Worm (Caenorhabditis elegans) whole organism, young adult: ENCODE data around the gene srx-5.

Experiments
- F37B4.10 ChIP-seq: fragments of 200-800 bp; sonication (Bioruptor generic); IDR thresholded peaks from 2 replicates; pipeline ENCODE4 v1.3.6; 2022; ENCODE audit warnings: missing genetic modification characterization, missing compliant biosample characterization
- F39B2.1 ChIP-seq: fragments of 200-800 bp; sonication (Bioruptor generic); IDR thresholded peaks from 2 replicates; pipeline ENCODE4 v1.3.6; 2022; ENCODE audit warnings: missing genetic modification reagents, missing genetic modification characterization, missing compliant biosample characterization
- F49E8.2 ChIP-seq: sonication (generic microtip); optimal IDR thresholded peaks from 3 replicates; lab custom pipeline; 2017; ENCODE audit warnings: missing genetic modification characterization, mild to moderate bottlenecking, missing compliant biosample characterization, antibody characterized with exemption, moderate library complexity; ENCODE audit not compliant: insufficient read depth
- F52B5.7 ChIP-seq: sonication (generic microtip); optimal IDR thresholded peaks from 2 replicates; lab custom pipeline; 2016; ENCODE audit warnings: mild to moderate bottlenecking, missing genetic modification characterization, missing compliant biosample characterization
- K12H6.12 ChIP-seq: fragments of 200-800 bp; sonication (Bioruptor generic); optimal IDR thresholded peaks from 2 replicates; lab custom pipeline; 2018; ENCODE audit warnings: mild to moderate bottlenecking, missing genetic modification characterization, missing compliant biosample characterization
- Y56A3A.18 ChIP-seq: fragments of 200-800 bp; sonication (Bioruptor generic); IDR thresholded peaks from 2 replicates; pipeline ENCODE4 v1.3.6; 2022; ENCODE audit warnings: missing genetic modification reagents, missing genetic modification characterization, missing compliant biosample characterization
- Y67H2A.10 ChIP-seq: fragments of 200-800 bp; sonication (Bioruptor generic); conservative IDR thresholded peaks from 2 replicates; pipeline ENCODE4 v1.3.6; 2022; ENCODE audit warnings: missing genetic modification reagents, missing genetic modification characterization, missing compliant biosample characterization
- Y95B8A.8 ChIP-seq: fragments of 200-800 bp; sonication (Bioruptor generic); IDR thresholded peaks from 2 replicates; pipeline ENCODE4 v1.3.6; 2022; ENCODE audit warnings: missing genetic modification reagents, missing genetic modification characterization, missing compliant biosample characterization
- atf-7 ChIP-seq: sonication (generic microtip); optimal IDR thresholded peaks from 2 replicates; lab custom pipeline; 2017; ENCODE audit warnings: mild to moderate bottlenecking, missing genetic modification characterization, missing compliant biosample characterization
- cebp-1 ChIP-seq, 2 experiments: fragments of 200-800 bp in 1 of 2; sonication (Bioruptor generic) in 1 of 2; sonication (generic microtip) in 1 of 2; IDR thresholded peaks in 1 of 2; optimal IDR thresholded peaks in 1 of 2; 2 replicates each; pipeline versions ENCODE4 v1.3.6 to Lab custom; 2017 to 2022; ENCODE audit warnings: missing compliant biosample characterization in 2 of 2, missing genetic modification characterization in 2 of 2, mild to moderate bottlenecking in 1 of 2, missing genetic modification reagents in 1 of 2, moderate library complexity in 1 of 2
- cebp-2 ChIP-seq: fragments of 200-800 bp; sonication (Bioruptor generic); IDR thresholded peaks from 2 replicates; pipeline ENCODE4 v1.3.6; 2022; ENCODE audit warnings: missing genetic modification characterization, missing compliant biosample characterization
- ceh-100 ChIP-seq: fragments of 200-800 bp; sonication (Bioruptor generic); IDR thresholded peaks from 2 replicates; pipeline ENCODE4 v1.3.6; 2022; ENCODE audit warnings: missing genetic modification reagents, missing genetic modification characterization, missing compliant biosample characterization
- ceh-27 ChIP-seq: fragments of 200-800 bp; sonication (Bioruptor generic); optimal IDR thresholded peaks from 2 replicates; lab custom pipeline; 2018; ENCODE audit warnings: mild to moderate bottlenecking, missing genetic modification characterization, moderate library complexity, missing compliant biosample characterization
- die-1 ChIP-seq: sonication (generic microtip); optimal IDR thresholded peaks from 2 replicates; lab custom pipeline; 2016; ENCODE audit warnings: missing genotype, mild to moderate bottlenecking, missing genetic modification characterization, missing compliant biosample characterization
- dpff-1 ChIP-seq: sonication (generic microtip); optimal IDR thresholded peaks from 2 replicates; lab custom pipeline; 2017; ENCODE audit warnings: mild to moderate bottlenecking, missing genetic modification characterization, missing compliant biosample characterization
- egl-44 ChIP-seq: fragments of 200-800 bp; sonication (Bioruptor generic); IDR thresholded peaks from 2 replicates; pipeline ENCODE4 v1.3.6; 2022; ENCODE audit warnings: missing genetic modification reagents, missing genetic modification characterization, missing compliant biosample characterization
- ets-4 ChIP-seq: fragments of 200-800 bp; sonication (Bioruptor generic); optimal IDR thresholded peaks from 2 replicates; lab custom pipeline; 2018; ENCODE audit warnings: mild to moderate bottlenecking, missing genetic modification characterization, missing compliant biosample characterization
- him-1 ChIP-seq: sonication (generic microtip); optimal IDR thresholded peaks from 2 replicates; lab custom pipeline; 2016; ENCODE audit warnings: missing genotype, missing genetic modification reagents, missing genetic modification characterization, missing compliant biosample characterization
- hlh-26 ChIP-seq: fragments of 200-800 bp; sonication (Bioruptor generic); conservative IDR thresholded peaks from 2 replicates; pipeline ENCODE4 v1.3.6; 2022; ENCODE audit warnings: missing genetic modification reagents, missing genetic modification characterization, missing compliant biosample characterization
- hmg-20 ChIP-seq: fragments of 200-800 bp; sonication (Bioruptor generic); IDR thresholded peaks from 2 replicates; pipeline ENCODE4 v1.3.6; 2022; ENCODE audit warnings: missing genetic modification reagents, missing genetic modification characterization, missing compliant biosample characterization
- lin-26 ChIP-seq: fragments of 200-800 bp; sonication (Bioruptor generic); IDR thresholded peaks from 2 replicates; pipeline ENCODE4 v1.3.6; 2022; ENCODE audit warnings: missing genetic modification reagents, missing genetic modification characterization, missing compliant biosample characterization
- lin-40 ChIP-seq: sonication (generic microtip); optimal IDR thresholded peaks from 2 replicates; lab custom pipeline; 2016; ENCODE audit warnings: missing genetic modification characterization, mild to moderate bottlenecking, missing compliant biosample characterization, missing genotype, missing genetic modification reagents
- madf-6 ChIP-seq: fragments of 200-800 bp; sonication (Bioruptor generic); IDR thresholded peaks from 2 replicates; pipeline ENCODE4 v1.3.6; 2022; ENCODE audit warnings: missing genetic modification reagents, missing genetic modification characterization, missing compliant biosample characterization
- mcd-1 ChIP-seq: fragments of 200-800 bp; sonication (Bioruptor generic); IDR thresholded peaks from 2 replicates; pipeline ENCODE4 v1.3.6; 2022; ENCODE audit warnings: missing genetic modification reagents, missing genetic modification characterization, missing compliant biosample characterization
- nhr-120 ChIP-seq: fragments of 200-800 bp; sonication (Bioruptor generic); IDR thresholded peaks from 2 replicates; pipeline ENCODE4 v1.3.6; 2022; ENCODE audit warnings: missing genetic modification characterization, missing compliant biosample characterization
- nhr-80 ChIP-seq: sonication (generic microtip); optimal IDR thresholded peaks from 2 replicates; lab custom pipeline; 2016; ENCODE audit warnings: missing genetic modification characterization, missing compliant biosample characterization
- pbrm-1 ChIP-seq: fragments of 200-800 bp; sonication (Bioruptor generic); IDR thresholded peaks from 2 replicates; pipeline ENCODE4 v1.3.6; 2022; ENCODE audit warnings: missing genetic modification reagents, missing genetic modification characterization, missing compliant biosample characterization
- pha-4 ChIP-seq: fragments of 150-350 bp; sonication (generic microtip); optimal IDR thresholded peaks from 2 replicates; lab custom pipeline; 2014; ENCODE audit warnings: missing biosample characterization, missing genetic modification reagents, missing genetic modification characterization
- repo-1 ChIP-seq: sonication (generic microtip); optimal IDR thresholded peaks from 2 replicates; lab custom pipeline; 2017; ENCODE audit warnings: mild to moderate bottlenecking, missing genetic modification characterization, missing compliant biosample characterization
- sdz-38 ChIP-seq: sonication (generic microtip); optimal IDR thresholded peaks from 2 replicates; lab custom pipeline; 2016; ENCODE audit warnings: missing genotype, missing genetic modification characterization, missing compliant biosample characterization
- sea-2 ChIP-seq: fragments of 200-800 bp; sonication (Bioruptor generic); IDR thresholded peaks from 2 replicates; pipeline ENCODE4 v1.3.6; 2022; ENCODE audit warnings: missing genetic modification characterization, missing compliant biosample characterization
- snpc-1.3 ChIP-seq: sonication (generic microtip); optimal IDR thresholded peaks from 2 replicates; lab custom pipeline; 2017; ENCODE audit warnings: missing genetic modification characterization, mild to moderate bottlenecking, missing compliant biosample characterization, antibody characterized with exemption, moderate library complexity, missing genotype, missing genetic modification reagents; ENCODE audit not compliant: insufficient read depth
- snpc-3.4 ChIP-seq: sonication (generic microtip); optimal IDR thresholded peaks from 2 replicates; lab custom pipeline; 2017; ENCODE audit warnings: missing genetic modification characterization, mild to moderate bottlenecking, missing compliant biosample characterization, antibody characterized with exemption, moderate library complexity, missing genotype, missing genetic modification reagents
- sptf-2 ChIP-seq: fragments of 200-800 bp; sonication (Bioruptor generic); optimal IDR thresholded peaks from 2 replicates; lab custom pipeline; 2018; ENCODE audit warnings: mild to moderate bottlenecking, missing genetic modification characterization, missing compliant biosample characterization
- unc-62 ChIP-seq: fragments of 150-350 bp; optimal IDR thresholded peaks from 2 replicates; lab custom pipeline; 2014; ENCODE audit warnings: missing biosample characterization, missing genetic modification reagents, missing genetic modification characterization
- zim-3 ChIP-seq: sonication (generic microtip); optimal IDR thresholded peaks from 2 replicates; lab custom pipeline; 2017; ENCODE audit warnings: mild to moderate bottlenecking, missing genetic modification characterization, moderate library complexity, missing compliant biosample characterization
- ztf-18 ChIP-seq: sonication (generic microtip); optimal IDR thresholded peaks from 2 replicates; lab custom pipeline; 2016; ENCODE audit warnings: missing genotype, mild to moderate bottlenecking, missing genetic modification characterization, missing compliant biosample characterization
- ztf-22 ChIP-seq: fragments of 200-800 bp; sonication (Bioruptor generic); optimal IDR thresholded peaks from 2 replicates; lab custom pipeline; 2018; ENCODE audit warnings: mild to moderate bottlenecking, missing genetic modification characterization, moderate library complexity, missing compliant biosample characterization

The srx-5 gene

DNA sequence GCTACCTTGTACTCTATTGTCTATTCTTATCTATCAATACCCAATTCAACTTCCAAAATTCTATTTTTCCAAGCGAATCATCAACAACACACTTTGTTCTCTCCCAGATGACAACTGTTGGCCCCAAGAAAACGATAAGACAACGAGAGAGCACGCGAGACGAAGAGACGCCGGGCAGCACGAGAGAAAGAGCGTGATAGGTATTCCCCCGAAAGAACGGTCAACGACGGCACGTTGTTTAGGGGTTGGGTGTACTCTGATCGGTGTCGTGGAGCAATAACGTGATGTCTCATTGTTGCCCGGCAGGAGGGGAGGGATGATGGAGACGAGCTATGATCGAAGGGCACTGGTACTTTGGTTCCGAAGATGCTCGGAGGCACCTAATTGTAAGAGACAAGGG, 31.5 kb downstream of the srx-5 start (continued):
- TF ChIP-seq die-1 (peak; percentile 57), repo-1 (tag; lab: Kevin White, UChicago) (peak; percentile 78), snpc-3.4 (tag; lab: Kevin White, UChicago) (no peak), sea-2 (GFP tag; lab: Robert Waterston, UW) (0 out of 2 replicates have a peak, but pooled peaks have one; percentile 11), nhr-80 (peak; percentile 97), dpff-1 (tag; lab: Kevin White, UChicago) (no peak), F39B2.1 (GFP tag; lab: Robert Waterston, UW) (no peak), F52B5.7 (peak; percentile 76), sptf-2 (GFP tag; lab: Kevin White, UChicago) (no peak), sdz-38 (tag; lab: Kevin White, UChicago) (no peak), nhr-120 (no peak), lin-40 (peak; percentile 75), ceh-100 (GFP tag; lab: Robert Waterston, UW) (no peak), unc-62 (GFP tag; lab: Kevin White, UChicago) (peak; percentile 83), atf-7 (tag; lab: Kevin White, UChicago) (peak; percentile 93), K12H6.12 (tag; lab: Kevin White, UChicago) (peak; percentile 71), cebp-1 (GFP tag; IDR thresholded peaks at IDR 0.05; lab: Robert Waterston, UW) (peak; percentile 33; the same call in 1 of the 2 replicates), cebp-1 (tag; optimal IDR thresholded peaks at IDR 0.05; lab: Kevin White, UChicago) (peak; percentile 89), lin-26 (GFP tag; lab: Robert Waterston, UW) (peak; percentile 73), F49E8.2 (no peak), pha-4 (peak; percentile 93), him-1 (tag; lab: Kevin White, UChicago) (no peak), hlh-26 (GFP tag; lab: Robert Waterston, UW) (no peak), zim-3 (tag; lab: Kevin White, UChicago) (no peak), ets-4 (GFP tag; lab: Kevin White, UChicago) (peak; percentile 84), pbrm-1 (GFP tag; lab: Robert Waterston, UW) (peak; percentile 77), Y56A3A.18 (GFP tag; lab: Robert Waterston, UW) (peak; percentile 46; the same call in 1 of the 2 replicates), snpc-1.3 (tag; lab: Kevin White, UChicago) (no peak), ztf-22 (GFP tag; lab: Kevin White, UChicago) (peak; percentile 93), Y67H2A.10 (no peak)

DNA sequence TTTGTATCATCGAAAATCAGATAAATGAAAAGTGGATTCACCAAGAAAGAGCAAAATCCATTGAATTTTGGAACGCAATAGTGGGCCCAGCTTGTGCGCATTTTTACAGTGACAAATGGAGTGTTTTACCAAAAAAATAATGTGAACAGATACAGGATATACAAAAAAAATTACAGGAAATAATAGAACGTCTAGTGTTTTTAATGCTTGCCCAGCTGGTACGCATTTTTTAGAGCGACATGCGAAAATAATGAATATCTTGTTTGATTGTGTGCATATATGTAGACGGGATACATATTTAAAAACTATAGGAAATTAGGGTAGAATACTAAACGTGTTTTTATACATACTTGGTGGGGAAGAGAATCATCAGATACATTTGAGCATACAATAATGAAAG, 36.3 kb downstream of the srx-5 start, which contains the start of gene srj-25:
Gene srj-25 (minus strand): TSS at position 101 of the 400 bp plus-strand sequence.
- TF ChIP-seq ceh-27 (GFP tag; lab: Kevin White, UChicago) (no peak), Y95B8A.8 (no peak), ceh-100 (GFP tag; lab: Robert Waterston, UW) (no peak), mcd-1 (GFP tag; lab: Robert Waterston, UW) (no peak), snpc-1.3 (tag; lab: Kevin White, UChicago) (no peak), egl-44 (GFP tag; lab: Robert Waterston, UW) (no peak), hmg-20 (GFP tag; lab: Robert Waterston, UW) (no peak), F39B2.1 (GFP tag; lab: Robert Waterston, UW) (no peak), sdz-38 (tag; lab: Kevin White, UChicago) (no peak), ztf-18 (no peak), him-1 (tag; lab: Kevin White, UChicago) (no peak), sptf-2 (GFP tag; lab: Kevin White, UChicago) (no peak), F37B4.10 (GFP tag; lab: Robert Waterston, UW) (no peak), cebp-2 (GFP tag; lab: Robert Waterston, UW) (no peak), madf-6 (GFP tag; lab: Robert Waterston, UW) (no peak)
